Fruit fly (Drosophila melanogaster) whole organism, adult: ENCODE data around the gene CG11619.

Experiments used
- CG11617 ChIP-seq: fragments of 200-800 bp; sonication (Bioruptor generic); optimal IDR thresholded peaks from 2 replicates; lab custom pipeline; 2017; ENCODE audit warnings: mild to moderate bottlenecking, missing biosample characterization, missing genetic modification reagents, missing genetic modification characterization
- CG7045 ChIP-seq: fragments of 200-800 bp; sonication (Bioruptor generic); optimal IDR thresholded peaks from 2 replicates; lab custom pipeline; 2017; ENCODE audit warnings: missing biosample characterization, mild to moderate bottlenecking, missing genetic modification characterization
- Mnt ChIP-seq: fragments of 200-800 bp; sonication (Bioruptor generic); optimal IDR thresholded peaks from 2 replicates; lab custom pipeline; 2016; ENCODE audit warnings: missing biosample characterization, mild to moderate bottlenecking, missing genetic modification characterization

- no peak for TF ChIP-seq Mnt (GFP tag; lab: Kevin White, UChicago)
- TF ChIP-seq CG11617 (GFP tag; lab: Kevin White, UChicago) = no peak
- no peak for TF ChIP-seq CG7045
Observed at dm6 chr3L:19031858-19032257, 43.7 kb upstream of the CG11619 start.
